Fruit fly (Drosophila melanogaster) whole organism, prepupa: ENCODE results near the gene CG6610.

Experiments used
- CG11294 ChIP-seq: fragments of 200-800 bp; sonication (Bioruptor generic); IDR thresholded peaks from 2 replicates; pipeline ENCODE4 v1.3.6; 2022; ENCODE audit warnings: missing biosample characterization, missing genetic modification characterization
- CG6854 ChIP-seq: fragments of 200-800 bp; sonication (Bioruptor generic); optimal IDR thresholded peaks from 2 replicates; lab custom pipeline; 2017; ENCODE audit warnings: missing biosample characterization, mild to moderate bottlenecking, missing genetic modification characterization
- eg ChIP-seq: fragments of 200-800 bp; sonication (Bioruptor generic); IDR thresholded peaks from 3 replicates; pipeline ENCODE4 v1.3.6; 2022; ENCODE audit warnings: missing biosample characterization, missing genetic modification characterization
- spab ChIP-seq: fragments of 200-800 bp; sonication (Bioruptor generic); optimal IDR thresholded peaks from 2 replicates; lab custom pipeline; 2017; ENCODE audit warnings: missing biosample characterization, mild to moderate bottlenecking, missing genetic modification characterization, missing genetic modification reagents

- TF ChIP-seq spab (GFP tag; lab: Kevin White, UChicago), result no peak
- no peak for TF ChIP-seq CG11294
- TF ChIP-seq CG6854, result no peak
- no peak for TF ChIP-seq eg (GFP tag; lab: Robert Waterston, UW)
These were observed 7.2 kb downstream of the CG6610 start, which contains the start of gene CG13293 for dm6 chr3L:6082561-6082960.
